Fruit fly (Drosophila melanogaster): ENCODE results near the gene CG8997.

Gene CG8997

dm6 chr2L:13869400-13869799 is 24.3 kb upstream of the CG8997 start:
- TF ChIP-seq CG8159 (tag; optimal IDR thresholded peaks at IDR 0.05), result no peak

DNA sequence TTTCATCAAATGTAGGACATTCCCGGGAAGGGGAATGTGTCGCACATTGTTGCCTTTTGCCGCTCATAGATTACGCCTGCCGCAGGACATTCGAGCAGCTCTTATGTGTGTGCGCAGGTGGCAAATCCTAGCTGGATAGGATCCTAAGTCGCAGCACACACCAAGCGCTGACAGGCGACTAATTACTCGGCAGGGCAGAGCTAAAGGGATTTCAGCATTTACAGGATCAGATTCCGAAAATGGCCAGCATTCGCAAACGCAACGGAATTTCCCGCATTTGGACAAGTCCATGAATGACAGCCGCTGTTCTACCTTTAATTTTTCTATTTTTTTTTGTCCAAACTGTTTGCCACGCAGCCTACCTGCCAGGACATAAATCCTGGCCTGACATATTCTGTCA is 22.5 kb upstream of the CG8997 start:
- TF ChIP-seq CG8301 (tag; optimal IDR thresholded peaks at IDR 0.05) (no peak), CG17806 (tag; optimal IDR thresholded peaks at IDR 0.05) (no peak), CG4496 (GFP tag; IDR thresholded peaks at IDR 0.05) (no peak), CG15710 (tag; optimal IDR thresholded peaks at IDR 0.05) (no peak), CG14655 (GFP tag; optimal IDR thresholded peaks at IDR 0.05) (no peak), CG12605 (GFP tag; IDR thresholded peaks at IDR 0.05) (no peak), fd96Ca (GFP tag; IDR thresholded peaks at IDR 0.05) (no peak), CG10348 (GFP tag; IDR thresholded peaks at IDR 0.05) (no peak), Snoo (tag; optimal IDR thresholded peaks at IDR 0.05) (no peak)

DNA sequence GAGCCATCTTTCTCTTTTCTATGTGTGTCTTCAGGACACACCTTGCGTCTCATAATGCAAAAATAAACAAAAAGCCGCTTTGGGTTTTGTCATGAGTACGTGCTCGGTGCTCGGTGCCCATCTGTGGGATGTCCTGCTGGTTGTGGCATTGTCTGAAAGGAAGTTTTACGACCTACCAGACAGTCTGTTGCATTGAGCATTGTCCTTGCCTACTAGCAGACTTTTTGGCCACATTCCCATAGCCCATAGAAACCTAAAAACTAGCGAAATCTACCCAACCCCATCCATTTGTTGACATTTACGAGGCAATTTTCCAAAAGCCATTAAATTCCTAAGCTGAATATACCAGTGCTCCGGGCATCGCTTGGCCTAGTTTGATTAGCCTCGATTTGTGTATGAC is 6.0 kb upstream of the CG8997 start:
- TF ChIP-seq CG32121 (GFP tag; IDR thresholded peaks at IDR 0.05) (no peak), fd96Ca (GFP tag; IDR thresholded peaks at IDR 0.05) (no peak), CG4496 (GFP tag; IDR thresholded peaks at IDR 0.05) (no peak), gl (tag; optimal IDR thresholded peaks at IDR 0.05) (no peak), CG8159 (tag; optimal IDR thresholded peaks at IDR 0.05) (no peak), CG9948 (tag; optimal IDR thresholded peaks at IDR 0.05) (no peak), D1 (tag; optimal IDR thresholded peaks at IDR 0.05) (no peak), CG13204 (GFP tag; optimal IDR thresholded peaks at IDR 0.05) (no peak), EcR (GFP tag; optimal IDR thresholded peaks at IDR 0.05) (no peak), CG34367 (tag; optimal IDR thresholded peaks at IDR 0.05) (no peak), CG10348 (GFP tag; IDR thresholded peaks at IDR 0.05) (no peak)

DNA sequence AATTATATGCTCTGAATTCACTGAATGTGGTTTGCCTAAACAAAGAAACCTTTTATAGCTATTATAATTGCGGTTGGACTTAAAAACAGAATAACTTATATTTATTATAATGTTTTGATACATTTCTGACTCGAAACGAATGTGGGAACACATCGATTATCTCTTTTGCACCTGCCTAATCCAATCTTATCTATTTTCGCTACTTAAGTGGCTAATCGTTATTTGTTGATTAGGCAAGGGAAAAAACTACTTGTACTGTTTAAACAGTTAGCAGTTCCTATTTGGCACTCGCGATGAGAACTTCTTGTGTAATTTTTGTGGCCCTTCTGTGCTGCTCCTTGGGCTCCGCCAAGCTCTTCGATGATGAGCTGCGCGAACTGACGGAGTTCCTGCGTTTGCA is 4.0 kb upstream of the CG8997 start, which contains the start of gene CG7968:
Gene CG7968 (plus strand): TSS at position 276 of the 400 bp plus-strand sequence.
- TF ChIP-seq CG12605 (GFP tag; IDR thresholded peaks at IDR 0.05) (no peak), CG13204 (GFP tag; optimal IDR thresholded peaks at IDR 0.05) (no peak), gl (tag; optimal IDR thresholded peaks at IDR 0.05) (no peak), CG17806 (tag; optimal IDR thresholded peaks at IDR 0.05) (no peak), CG8301 (tag; optimal IDR thresholded peaks at IDR 0.05) (no peak), Snoo (tag; optimal IDR thresholded peaks at IDR 0.05) (no peak), CG34367 (tag; optimal IDR thresholded peaks at IDR 0.05) (no peak), CG9948 (tag; optimal IDR thresholded peaks at IDR 0.05) (no peak), CG10348 (GFP tag; IDR thresholded peaks at IDR 0.05) (no peak)

DNA sequence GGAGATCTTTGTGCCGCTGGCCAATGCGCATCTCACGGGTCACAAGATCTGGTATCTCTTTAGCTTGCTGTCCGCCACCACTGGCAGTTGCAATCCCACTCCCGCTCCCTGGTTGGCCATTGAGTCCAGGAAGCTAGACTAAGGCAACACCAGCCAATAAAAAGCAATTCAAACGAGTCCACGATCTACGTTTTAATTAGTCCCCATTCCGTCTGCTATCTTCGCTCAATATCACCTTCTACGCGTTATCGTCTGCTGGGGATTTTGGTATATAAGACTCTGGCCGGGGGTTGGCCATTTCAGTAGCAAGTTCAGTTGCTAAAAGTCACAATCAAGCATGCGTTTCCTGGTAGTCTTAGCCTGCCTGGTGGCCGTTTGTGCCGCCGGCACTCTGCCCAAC is 2.5 kb upstream of the CG8997 start, which contains the start of gene CG7953:
Gene CG7953 (plus strand): TSS at position 301 of the 400 bp plus-strand sequence.
- TF ChIP-seq CG12605 (GFP tag; IDR thresholded peaks at IDR 0.05) (no peak), CG14655 (GFP tag; optimal IDR thresholded peaks at IDR 0.05) (no peak), D1 (tag; optimal IDR thresholded peaks at IDR 0.05) (no peak), CG34367 (tag; optimal IDR thresholded peaks at IDR 0.05) (no peak), EcR (GFP tag; optimal IDR thresholded peaks at IDR 0.05) (no peak), CG15710 (tag; optimal IDR thresholded peaks at IDR 0.05) (no peak), CG9948 (tag; optimal IDR thresholded peaks at IDR 0.05) (no peak), CG4496 (GFP tag; IDR thresholded peaks at IDR 0.05) (no peak), Ets98B (GFP tag; IDR thresholded peaks at IDR 0.05) (no peak), gl (tag; optimal IDR thresholded peaks at IDR 0.05) (no peak), CG17806 (tag; optimal IDR thresholded peaks at IDR 0.05) (no peak), CG32121 (GFP tag; IDR thresholded peaks at IDR 0.05) (no peak), CG8159 (tag; optimal IDR thresholded peaks at IDR 0.05) (no peak), CG10348 (GFP tag; IDR thresholded peaks at IDR 0.05) (no peak), CG8301 (tag; optimal IDR thresholded peaks at IDR 0.05) (no peak)

DNA sequence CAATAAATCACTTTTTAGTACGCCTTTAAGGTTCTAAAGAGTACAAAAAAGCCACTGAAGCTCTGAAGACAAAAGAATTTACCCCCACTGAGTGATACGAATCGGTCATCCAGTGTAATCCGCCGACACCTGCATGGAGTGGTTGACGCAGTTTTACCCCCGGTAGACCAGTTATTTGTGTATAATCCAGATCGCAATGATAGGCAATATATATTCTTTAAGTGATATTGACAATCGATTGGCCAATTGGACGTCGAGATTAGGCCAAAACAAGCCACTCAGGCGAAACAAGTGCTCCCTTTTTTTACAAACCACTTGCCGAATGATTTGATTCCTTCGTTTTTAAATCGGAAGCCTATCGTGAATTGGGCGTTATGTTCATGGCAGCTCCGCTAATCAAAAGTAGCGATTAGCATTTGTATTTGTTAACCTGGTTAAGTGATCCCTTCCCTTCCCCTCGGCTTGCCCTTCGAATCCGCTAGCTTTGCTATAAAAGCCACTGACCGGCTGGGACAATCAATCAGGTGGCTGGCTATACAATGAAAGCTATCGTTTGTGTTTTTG is 1.2 kb upstream of the CG8997 start, which contains the start of gene CG7916:
Gene CG7916 (plus strand): TSS at position 514 of the 564 bp plus-strand sequence.
- TF ChIP-seq Pif1A (GFP tag; optimal IDR thresholded peaks at IDR 0.05), result no peak
- no peak for TF ChIP-seq EcR (GFP tag; optimal IDR thresholded peaks at IDR 0.05)
- no peak for TF ChIP-seq Snoo (tag; optimal IDR thresholded peaks at IDR 0.05)
- TF ChIP-seq CG8301 (tag; optimal IDR thresholded peaks at IDR 0.05), result no peak
- TF ChIP-seq CG17806 (tag; optimal IDR thresholded peaks at IDR 0.05), result no peak
- TF ChIP-seq rn (GFP tag; IDR thresholded peaks at IDR 0.05), result no peak
- TF ChIP-seq CG10348 (GFP tag; IDR thresholded peaks at IDR 0.05), result no peak
- no peak for TF ChIP-seq CG9948 (tag; optimal IDR thresholded peaks at IDR 0.05)
- TF ChIP-seq gl (tag; optimal IDR thresholded peaks at IDR 0.05), result no peak
- TF ChIP-seq Pif1B (GFP tag; optimal IDR thresholded peaks at IDR 0.05), result no peak
- no peak for TF ChIP-seq CG13204 (GFP tag; optimal IDR thresholded peaks at IDR 0.05)

dm6 chr2L:13843692-13844284 is 1.3 kb downstream of the CG8997 start, which contains the start of gene CG33306:
Gene CG33306, minus strand, starts transcription at chr2L:13843742.
- TF ChIP-seq CG12605 (GFP tag; IDR thresholded peaks at IDR 0.05) (no peak), rn (GFP tag; IDR thresholded peaks at IDR 0.05) (no peak), fd96Ca (GFP tag; IDR thresholded peaks at IDR 0.05) (no peak)

All from whole organism, pupa.